Worm (Caenorhabditis elegans) whole organism, late embryonic: ENCODE results near the gene C06H5.11.

Experiments
- K09A11.1 ChIP-seq: sonication (generic microtip); optimal IDR thresholded peaks from 2 replicates; lab custom pipeline; 2017; ENCODE audit warnings: antibody characterized with exemption, mild to moderate bottlenecking, missing genetic modification characterization, missing compliant biosample characterization; ENCODE audit not compliant: insufficient read depth
- ama-1 ChIP-seq: fragments of 150-350 bp; optimal IDR thresholded peaks from 2 replicates; lab custom pipeline; 2014
- dve-1 ChIP-seq: sonication (generic microtip); optimal IDR thresholded peaks from 2 replicates; lab custom pipeline; 2017; ENCODE audit warnings: antibody characterized with exemption, mild to moderate bottlenecking, missing genetic modification characterization, missing compliant biosample characterization
- lin-11 ChIP-seq: fragments of 200-800 bp; sonication (Bioruptor generic); optimal IDR thresholded peaks from 2 replicates; lab custom pipeline; 2018; ENCODE audit warnings: mild to moderate bottlenecking, missing genetic modification characterization, missing compliant biosample characterization
- nhr-11 ChIP-seq: fragments of 150-350 bp; optimal IDR thresholded peaks from 2 replicates; lab custom pipeline; 2014; ENCODE audit warnings: missing biosample characterization, missing genetic modification characterization
- pha-4 ChIP-seq: fragments of 150-350 bp; optimal IDR thresholded peaks from 2 replicates; lab custom pipeline; 2018; ENCODE audit warnings: missing biosample characterization, missing genetic modification reagents, missing genetic modification characterization
- sox-4 ChIP-seq: sonication (generic microtip); optimal IDR thresholded peaks from 2 replicates; lab custom pipeline; 2017; ENCODE audit warnings: mild to moderate bottlenecking, missing genetic modification characterization, inconsistent platforms, missing compliant biosample characterization
- unc-3 ChIP-seq, 2 experiments: fragments of 200-800 bp in 1 of 2; sonication (Bioruptor generic) in 1 of 2; sonication (generic microtip) in 1 of 2; conservative IDR thresholded peaks in 1 of 2; optimal IDR thresholded peaks in 1 of 2; 2 replicates each; pipeline versions ENCODE4 v1.3.6 to Lab custom; 2016 to 2022; ENCODE audit warnings: missing compliant biosample characterization in 2 of 2, missing genetic modification characterization in 2 of 2, missing genetic modification reagents in 1 of 2

DNA sequence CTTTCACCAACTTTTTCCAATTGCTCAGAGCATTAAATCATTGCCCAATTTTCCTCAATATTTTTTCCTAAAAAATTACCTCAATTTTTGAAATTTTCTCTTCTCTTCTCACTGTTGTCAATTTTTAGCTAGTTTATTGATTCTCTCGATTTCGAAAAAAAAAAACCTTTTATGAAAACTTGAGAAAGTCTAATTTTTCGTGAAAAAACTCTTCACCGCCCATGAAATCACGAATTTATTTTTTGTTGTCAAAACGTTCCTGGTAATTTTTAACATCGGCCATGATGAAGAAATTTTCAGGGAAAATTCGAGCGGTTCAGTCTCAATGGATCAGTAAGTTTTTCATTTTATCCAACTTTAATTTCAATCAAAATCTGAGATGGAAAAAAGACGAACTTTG, 5.6 kb upstream of the C06H5.11 start, which contains the start of gene fbxa-157:
- TF ChIP-seq ama-1 (lab: Kevin White, UChicago), result no peak
- no peak for TF ChIP-seq lin-11
- no peak for TF ChIP-seq unc-3 (GFP tag; conservative IDR thresholded peaks at IDR 0.05; lab: Robert Waterston, UW)
- no peak for TF ChIP-seq unc-3 (tag; optimal IDR thresholded peaks at IDR 0.05; lab: Kevin White, UChicago)
- no peak for TF ChIP-seq nhr-11
- no peak for TF ChIP-seq K09A11.1 (tag; lab: Kevin White, UChicago)
- TF ChIP-seq pha-4, result no peak
- no peak for TF ChIP-seq sox-4
- TF ChIP-seq dve-1, result no peak
